Fruit fly (Drosophila melanogaster): Measurements from ENCODE around the gene CG17625.
A peak's percentile ranks its signal among the peaks of the same experiment; 100 is the strongest.

The CG17625 gene

dm6 chr3R:22694659-22695058 lies 8.0 kb downstream of the CG17625 start, which contains the start of gene cd:
Gene cd (plus strand): TSS chr3R:22694959.
- no peak for TF ChIP-seq CG5204 (GFP tag; optimal IDR thresholded peaks at IDR 0.05)

dm6 chr3R:22698208-22698607 lies 11.6 kb downstream of the CG17625 start, which contains the start of gene Cyp6d4:
Gene Cyp6d4 (plus strand): TSS chr3R:22698319.
- TF ChIP-seq toe (GFP tag; optimal IDR thresholded peaks at IDR 0.05): no peak
- no peak for TF ChIP-seq CG7101 (tag; optimal IDR thresholded peaks at IDR 0.05)
- TF ChIP-seq bab1 (GFP tag; optimal IDR thresholded peaks at IDR 0.05): peak; percentile 11
- TF ChIP-seq CG5204 (GFP tag; optimal IDR thresholded peaks at IDR 0.05): no peak
- no peak for TF ChIP-seq Mnt (GFP tag; optimal IDR thresholded peaks at IDR 0.05)
- no peak for TF ChIP-seq CG11617 (GFP tag; optimal IDR thresholded peaks at IDR 0.05)
- TF ChIP-seq ovo (GFP tag; optimal IDR thresholded peaks at IDR 0.05): no peak

- TF ChIP-seq CG11617 (GFP tag; optimal IDR thresholded peaks at IDR 0.05): no peak
- no peak for TF ChIP-seq kay (GFP tag; ENCODE audit: borderline replicate concordance)
- TF ChIP-seq Hr96 (GFP tag; optimal IDR thresholded peaks at IDR 0.05): no peak
- TF ChIP-seq cic (GFP tag; optimal IDR thresholded peaks at IDR 0.05): no peak
- no peak for TF ChIP-seq CG14711 (tag; optimal IDR thresholded peaks at IDR 0.05)
- TF ChIP-seq cnc (optimal IDR thresholded peaks at IDR 0.05): no peak
- TF ChIP-seq bab1 (GFP tag; optimal IDR thresholded peaks at IDR 0.05): no peak
- TF ChIP-seq tj (GFP tag; optimal IDR thresholded peaks at IDR 0.05): no peak
- TF ChIP-seq CG5204 (GFP tag; optimal IDR thresholded peaks at IDR 0.05): no peak
- no peak for TF ChIP-seq CG7101 (tag; optimal IDR thresholded peaks at IDR 0.05)
- no peak for TF ChIP-seq Clk (GFP tag; optimal IDR thresholded peaks at IDR 0.05)
- no peak for TF ChIP-seq Mnt (GFP tag; optimal IDR thresholded peaks at IDR 0.05)
- no peak for TF ChIP-seq CG33017 (tag; optimal IDR thresholded peaks at IDR 0.05)
Measured at dm6 chr3R:22701793-22702192, 15.1 kb downstream of the CG17625 start, which contains the start of the genes CG6972 and CCAP. Gene CG6972 (plus strand): TSS chr3R:22702007. Gene CCAP (minus strand): TSS chr3R:22702084.

- TF ChIP-seq CG12768 (GFP tag; optimal IDR thresholded peaks at IDR 0.05): no peak
- TF ChIP-seq CG7101 (tag; optimal IDR thresholded peaks at IDR 0.05): no peak
Measured at dm6 chr3R:22707178-22707577, 20.5 kb downstream of the CG17625 start, which contains the start of gene CG13842. Gene CG13842 (minus strand): TSS chr3R:22707278.

dm6 chr3R:22710662-22711061 lies 24.0 kb downstream of the CG17625 start, which contains the start of gene CG4907:
Gene CG4907 (minus strand): TSS chr3R:22710762.
- TF ChIP-seq Mnt (GFP tag; optimal IDR thresholded peaks at IDR 0.05): no peak
- TF ChIP-seq CG1620 (GFP tag; optimal IDR thresholded peaks at IDR 0.05): no peak

- TF ChIP-seq Clk (GFP tag; optimal IDR thresholded peaks at IDR 0.05): no peak
- TF ChIP-seq ovo (GFP tag; optimal IDR thresholded peaks at IDR 0.05): no peak
Measured at dm6 chr3R:22717863-22718262, 31.2 kb downstream of the CG17625 start.

- TF ChIP-seq kay (GFP tag; ENCODE audit: borderline replicate concordance) (peak; percentile 79), bab1 (GFP tag; optimal IDR thresholded peaks at IDR 0.05) (no peak)
Measured at dm6 chr3R:22718401-22718800, 31.8 kb downstream of the CG17625 start.

- TF ChIP-seq tj (GFP tag; optimal IDR thresholded peaks at IDR 0.05) (no peak), CG12768 (GFP tag; optimal IDR thresholded peaks at IDR 0.05) (no peak)
Measured at dm6 chr3R:22718937-22719606, 32.4 kb downstream of the CG17625 start.

- TF ChIP-seq toe (GFP tag; optimal IDR thresholded peaks at IDR 0.05) (no peak), bab1 (GFP tag; optimal IDR thresholded peaks at IDR 0.05) (no peak), CG5204 (GFP tag; optimal IDR thresholded peaks at IDR 0.05) (no peak), CG7045 (GFP tag; optimal IDR thresholded peaks at IDR 0.05) (no peak), CG7101 (tag; optimal IDR thresholded peaks at IDR 0.05) (no peak), Crg-1 (GFP tag; optimal IDR thresholded peaks at IDR 0.05) (no peak), pad (GFP tag; optimal IDR thresholded peaks at IDR 0.05) (no peak), CG33017 (tag; optimal IDR thresholded peaks at IDR 0.05) (no peak), Clk (GFP tag; optimal IDR thresholded peaks at IDR 0.05) (no peak), Hr96 (GFP tag; optimal IDR thresholded peaks at IDR 0.05) (no peak), ovo (GFP tag; optimal IDR thresholded peaks at IDR 0.05) (no peak), CG11617 (GFP tag; optimal IDR thresholded peaks at IDR 0.05) (no peak), CG14711 (tag; optimal IDR thresholded peaks at IDR 0.05) (no peak), tj (GFP tag; optimal IDR thresholded peaks at IDR 0.05) (no peak), CG12768 (GFP tag; optimal IDR thresholded peaks at IDR 0.05) (no peak), cnc (optimal IDR thresholded peaks at IDR 0.05) (no peak), Mnt (GFP tag; optimal IDR thresholded peaks at IDR 0.05) (no peak), CG1620 (GFP tag; optimal IDR thresholded peaks at IDR 0.05) (no peak), cic (GFP tag; optimal IDR thresholded peaks at IDR 0.05) (no peak)
Measured at dm6 chr3R:22719607-22719949, 32.9 kb downstream of the CG17625 start.

Data from whole organism, adult.